Fruit fly (Drosophila melanogaster): ENCODE measurements around the gene Nepl14.

Nepl14 gene

dm6 chr3R:22724149-22724973, 39.1 kb downstream of the Nepl14 start, which contains the start of gene Irp-1A:
Gene Irp-1A (minus strand): TSS chr3R:22724587.
- TF ChIP-seq Eip75B (GFP tag; optimal IDR thresholded peaks at IDR 0.05) (peak; percentile 46), fkh (GFP tag; optimal IDR thresholded peaks at IDR 0.05) (peak; percentile 98), salr (GFP tag; optimal IDR thresholded peaks at IDR 0.05) (peak in 1 of 2 experiments; percentile 24), CG16779 (tag; optimal IDR thresholded peaks at IDR 0.05) (no peak), CG31627 (GFP tag; optimal IDR thresholded peaks at IDR 0.05) (peak; percentile 32), Ets96B (tag; optimal IDR thresholded peaks at IDR 0.05) (peak; percentile 80), CG8632 (GFP tag; optimal IDR thresholded peaks at IDR 0.05) (peak; percentile 45), eg (GFP tag; IDR thresholded peaks at IDR 0.05) (peak; percentile 84; the same call in 2 of the 3 replicates), CG6163 (GFP tag; IDR thresholded peaks at IDR 0.05) (peak; percentile 41; the same call in 1 of the 3 replicates), Ets21C (GFP tag; optimal IDR thresholded peaks at IDR 0.05) (no peak), pdm3 (GFP tag; optimal IDR thresholded peaks at IDR 0.05) (peak; percentile 38), CG11294 (GFP tag; IDR thresholded peaks at IDR 0.05) (peak; percentile 22; the same call in 1 of the 2 replicates), fd85E (GFP tag; optimal IDR thresholded peaks at IDR 0.05) (peak; percentile 0), CG8319 (GFP tag; optimal IDR thresholded peaks at IDR 0.05) (peak; percentile 2), CG8119 (GFP tag; IDR thresholded peaks at IDR 0.05) (peak; percentile 80), Eip78C (GFP tag) (peak; percentile 89), CG6808 (GFP tag; optimal IDR thresholded peaks at IDR 0.05) (peak; percentile 32), acj6 (GFP tag; optimal IDR thresholded peaks at IDR 0.05) (peak; percentile 51), CG1621 (tag; optimal IDR thresholded peaks at IDR 0.05) (no peak), CG32006 (GFP tag; optimal IDR thresholded peaks at IDR 0.05) (peak; percentile 62), CG6792 (GFP tag; optimal IDR thresholded peaks at IDR 0.05) (peak; percentile 50), spab (GFP tag; optimal IDR thresholded peaks at IDR 0.05) (no peak), CG11902 (GFP tag; optimal IDR thresholded peaks at IDR 0.05) (no peak), vri (GFP tag; optimal IDR thresholded peaks at IDR 0.05) (peak; percentile 54), esn (GFP tag; optimal IDR thresholded peaks at IDR 0.05) (peak; percentile 73), CG10631 (GFP tag; optimal IDR thresholded peaks at IDR 0.05) (peak; percentile 71), CG3032 (tag; optimal IDR thresholded peaks at IDR 0.05) (peak; percentile 78), Hr39 (GFP tag; optimal IDR thresholded peaks at IDR 0.05) (peak; percentile 33), achi (GFP tag; optimal IDR thresholded peaks at IDR 0.05) (peak; percentile 52), CG9139 (GFP tag; optimal IDR thresholded peaks at IDR 0.05) (peak; percentile 18), Gug (GFP tag; IDR thresholded peaks at IDR 0.05) (peak; percentile 66), CG6276 (GFP tag; optimal IDR thresholded peaks at IDR 0.05) (peak; percentile 40), Hr38 (GFP tag; optimal IDR thresholded peaks at IDR 0.05) (no peak), CG10669 (GFP tag; optimal IDR thresholded peaks at IDR 0.05) (peak; percentile 46), Sox15 (GFP tag; optimal IDR thresholded peaks at IDR 0.05) (peak; percentile 1), lz (GFP tag; optimal IDR thresholded peaks at IDR 0.05) (peak; percentile 47), Hr4 (GFP tag; optimal IDR thresholded peaks at IDR 0.05) (peak; percentile 54), ss (GFP tag; optimal IDR thresholded peaks at IDR 0.05) (peak in 1 of 2 experiments; percentile 44), Met (GFP tag; optimal IDR thresholded peaks at IDR 0.05) (peak; percentile 46), Sox102F (GFP tag; optimal IDR thresholded peaks at IDR 0.05) (peak; percentile 52), CG15336 (GFP tag; IDR thresholded peaks at IDR 0.05) (peak; percentile 88), Eip93F (GFP tag; optimal IDR thresholded peaks at IDR 0.05) (peak; percentile 10), CG4318 (GFP tag; optimal IDR thresholded peaks at IDR 0.05) (no peak), CG6854 (GFP tag; optimal IDR thresholded peaks at IDR 0.05) (no peak), svp (GFP tag) (peak; percentile 97), CG3919 (GFP tag; optimal IDR thresholded peaks at IDR 0.05) (peak; percentile 68), fd59A (GFP tag; optimal IDR thresholded peaks at IDR 0.05) (no peak), CG7368 (GFP tag; optimal IDR thresholded peaks at IDR 0.05) (peak; percentile 49), Smox (GFP tag; optimal IDR thresholded peaks at IDR 0.05) (peak; percentile 62), dac (GFP tag; optimal IDR thresholded peaks at IDR 0.05) (no peak)

All from whole organism, prepupa.